Worm (Caenorhabditis elegans): Measurements from ENCODE around the gene lurp-3.

DNA sequence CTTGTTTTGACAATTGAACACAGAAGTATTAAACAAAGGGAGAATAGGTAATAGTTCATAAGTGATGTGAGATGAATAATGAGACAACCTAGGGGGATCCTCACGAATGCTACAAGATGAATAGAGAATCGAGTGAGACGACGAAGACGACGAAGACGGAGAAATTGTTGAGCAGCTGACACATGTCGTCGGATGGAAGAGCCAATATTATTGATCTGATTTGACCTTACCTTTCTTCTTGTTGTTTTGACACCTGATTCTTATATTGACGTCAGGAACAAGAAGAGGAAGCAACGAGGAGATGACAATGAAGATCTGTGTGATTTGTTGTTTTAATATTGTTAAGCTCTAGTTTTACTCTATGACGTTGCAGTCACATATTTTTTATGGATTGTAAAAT is 17.9 kb downstream of the lurp-3 start, which contains the start of gene T10G3.1:
- TF ChIP-seq pes-1 (GFP tag; IDR thresholded peaks at IDR 0.05), result no peak
- no peak for TF ChIP-seq ama-1 (optimal IDR thresholded peaks at IDR 0.05)
- TF ChIP-seq tbx-37 (GFP tag; conservative IDR thresholded peaks at IDR 0.05), result no peak
- no peak for TF ChIP-seq ceh-13 (GFP tag; optimal IDR thresholded peaks at IDR 0.05)
- TF ChIP-seq scrt-1 (GFP tag; IDR thresholded peaks at IDR 0.05), result no peak
- TF ChIP-seq flt-1 (GFP tag; IDR thresholded peaks at IDR 0.05), result no peak
- TF ChIP-seq ets-7 (tag; optimal IDR thresholded peaks at IDR 0.05), result no peak
- no peak for TF ChIP-seq tra-4 (tag; optimal IDR thresholded peaks at IDR 0.05)
- TF ChIP-seq tbx-11 (GFP tag; IDR thresholded peaks at IDR 0.05), result no peak

All from whole organism, early embryonic.